Worm (Caenorhabditis elegans) whole organism, mixed stage, embryonic: ENCODE data around the gene R10E8.6.
"Not testable (repeated sequence)": the region's sequence is repeated elsewhere in the genome, so short reads cannot be mapped to it uniquely, and the experiment has no call there.

Source experiments
- nhr-237 ChIP-seq: fragments of 150-350 bp; optimal IDR thresholded peaks from 2 replicates; lab custom pipeline; 2014; ENCODE audit warnings: missing biosample characterization, missing genetic modification characterization
- snpc-4 ChIP-seq: fragments of 150-350 bp; optimal IDR thresholded peaks from 2 replicates; lab custom pipeline; 2014; ENCODE audit warnings: missing biosample characterization, missing genetic modification characterization
- unc-39 ChIP-seq: fragments of 150-350 bp; optimal IDR thresholded peaks from 2 replicates; lab custom pipeline; 2014; ENCODE audit warnings: missing biosample characterization, missing genetic modification characterization
- ztf-11 ChIP-seq: fragments of 150-350 bp; optimal IDR thresholded peaks from 2 replicates; lab custom pipeline; 2014; ENCODE audit warnings: missing biosample characterization, missing genetic modification characterization

ce11 chrV:18302414-18302813, 36.2 kb upstream of the R10E8.6 start, which contains the start of gene Y51A2A.6:
- TF ChIP-seq snpc-4, ztf-11, unc-39, nhr-237: not testable (repeated sequence)
